Worm (Caenorhabditis elegans): Measurements from ENCODE around the gene trap-4.

ce11 chrIII:11895504-11895903, 25.0 kb upstream of the trap-4 start:
- TF ChIP-seq fkh-10 (GFP tag; optimal IDR thresholded peaks at IDR 0.05) (no peak), pqm-1 (tag; optimal IDR thresholded peaks at IDR 0.05) (no peak), che-1 (tag; optimal IDR thresholded peaks at IDR 0.05) (no peak)

Measured in whole organism, late embryonic.